Worm (Caenorhabditis elegans) whole organism, L4 larva: ENCODE data around the gene F44E5.2.

Experiments
- F10B5.3 ChIP-seq: sonication (generic microtip); optimal IDR thresholded peaks from 2 replicates; lab custom pipeline; 2016; ENCODE audit warnings: mild to moderate bottlenecking, missing genetic modification characterization, missing compliant biosample characterization
- F37D6.2 ChIP-seq: sonication (generic microtip); optimal IDR thresholded peaks from 2 replicates; lab custom pipeline; 2016; ENCODE audit warnings: mild to moderate bottlenecking, missing genetic modification characterization, missing compliant biosample characterization
- F44E2.7 ChIP-seq: fragments of 200-800 bp; sonication (Bioruptor generic); IDR thresholded peaks from 2 replicates; pipeline ENCODE4 v2.1.2; 2022; ENCODE audit warnings: missing genetic modification characterization, missing compliant biosample characterization
- F49E8.2 ChIP-seq: sonication (generic microtip); optimal IDR thresholded peaks from 2 replicates; lab custom pipeline; 2016; ENCODE audit warnings: missing compliant biosample characterization, mild to moderate bottlenecking, missing genetic modification characterization, borderline replicate concordance
- T20F7.1 ChIP-seq: fragments of 200-800 bp; sonication (Bioruptor generic); optimal IDR thresholded peaks from 2 replicates; lab custom pipeline; 2018; ENCODE audit warnings: mild to moderate bottlenecking, missing genetic modification characterization, missing compliant biosample characterization
- T26A8.4 ChIP-seq: fragments of 200-800 bp; sonication (Bioruptor generic); IDR thresholded peaks from 2 replicates; pipeline ENCODE4 v1.3.6; 2022; ENCODE audit warnings: missing genetic modification characterization, missing compliant biosample characterization
- Y105C5A.15 ChIP-seq: fragments of 200-800 bp; sonication (Bioruptor generic); IDR thresholded peaks from 2 replicates; pipeline ENCODE4 v1.3.6; 2022; ENCODE audit warnings: missing genetic modification characterization, missing compliant biosample characterization
- Y48G9A.11 ChIP-seq: fragments of 200-800 bp; sonication (Bioruptor generic); IDR thresholded peaks from 2 replicates; pipeline ENCODE4 v1.3.6; 2022; ENCODE audit warnings: missing genetic modification reagents, missing genetic modification characterization, missing compliant biosample characterization
- Y5F2A.4 ChIP-seq: fragments of 200-800 bp; sonication (Bioruptor generic); optimal IDR thresholded peaks from 2 replicates; lab custom pipeline; 2018; ENCODE audit warnings: mild to moderate bottlenecking, missing genetic modification characterization, missing compliant biosample characterization
- Y75B8A.6 ChIP-seq: fragments of 200-800 bp; sonication (Bioruptor generic); IDR thresholded peaks from 2 replicates; pipeline ENCODE4 v1.3.6; 2022; ENCODE audit warnings: missing genetic modification reagents, missing genetic modification characterization, missing compliant biosample characterization
- ZK337.2 ChIP-seq: fragments of 200-800 bp; sonication (Bioruptor generic); IDR thresholded peaks from 2 replicates; pipeline ENCODE4 v1.3.6; 2022; ENCODE audit warnings: missing genetic modification reagents, missing genetic modification characterization, missing compliant biosample characterization
- aha-1 ChIP-seq: fragments of 150-350 bp; peaks from one replicate; lab custom pipeline; 2014; ENCODE audit warnings: missing biosample characterization, missing genetic modification characterization
- ceh-32 ChIP-seq: sonication (generic microtip); optimal IDR thresholded peaks from 2 replicates; lab custom pipeline; 2016; ENCODE audit warnings: mild to moderate bottlenecking, missing genetic modification characterization, missing compliant biosample characterization; ENCODE audit not compliant: poor library complexity
- ceh-44 ChIP-seq: fragments of 200-800 bp; sonication (Bioruptor generic); IDR thresholded peaks from 2 replicates; pipeline ENCODE4 v1.3.6; 2022; ENCODE audit warnings: missing genetic modification reagents, missing genetic modification characterization, missing compliant biosample characterization
- ceh-82 ChIP-seq: sonication (generic microtip); optimal IDR thresholded peaks from 2 replicates; lab custom pipeline; 2017; ENCODE audit warnings: missing biosample characterization, missing genetic modification characterization
- daf-19 ChIP-seq: fragments of 200-800 bp; sonication (Bioruptor generic); conservative IDR thresholded peaks from 2 replicates; pipeline ENCODE4 v1.3.6; 2022; ENCODE audit warnings: missing genetic modification characterization, missing compliant biosample characterization
- dmd-6 ChIP-seq: fragments of 200-800 bp; sonication (Bioruptor generic); IDR thresholded peaks from 2 replicates; pipeline ENCODE4 v1.3.6; 2022; ENCODE audit warnings: missing genetic modification reagents, missing genetic modification characterization, missing compliant biosample characterization
- dve-1 ChIP-seq: sonication (generic microtip); optimal IDR thresholded peaks from 2 replicates; lab custom pipeline; 2017; ENCODE audit warnings: antibody characterized with exemption, mild to moderate bottlenecking, missing genetic modification characterization, missing compliant biosample characterization; ENCODE audit not compliant: insufficient read depth
- egl-27 ChIP-seq: sonication (generic microtip); optimal IDR thresholded peaks from 3 replicates; lab custom pipeline; 2017; ENCODE audit warnings: missing biosample characterization, missing genetic modification reagents, missing genetic modification characterization
- fkh-10 ChIP-seq: fragments of 150-350 bp; optimal IDR thresholded peaks from 2 replicates; lab custom pipeline; 2014; ENCODE audit warnings: missing biosample characterization, missing genetic modification reagents, missing genetic modification characterization
- fos-1 ChIP-seq: fragments of 150-350 bp; optimal IDR thresholded peaks from 2 replicates; lab custom pipeline; 2014; ENCODE audit warnings: missing biosample characterization, missing genetic modification characterization
- gei-8 ChIP-seq: fragments of 200-800 bp; sonication (Bioruptor generic); optimal IDR thresholded peaks from 2 replicates; lab custom pipeline; 2018; ENCODE audit warnings: mild to moderate bottlenecking, missing genetic modification characterization, missing compliant biosample characterization
- hif-1 ChIP-seq, 2 experiments: sonication (generic microtip); optimal IDR thresholded peaks; 2 replicates each; lab custom pipeline; 2016 to 2017; ENCODE audit warnings: missing compliant biosample characterization in 2 of 2, missing genetic modification characterization in 2 of 2, missing genetic modification reagents in 2 of 2, missing genotype in 2 of 2, mild to moderate bottlenecking in 1 of 2
- hlh-11 ChIP-seq: fragments of 200-800 bp; sonication (Bioruptor generic); optimal IDR thresholded peaks from 2 replicates; lab custom pipeline; 2018; ENCODE audit warnings: mild to moderate bottlenecking, missing genetic modification characterization, missing compliant biosample characterization
- hlh-30 ChIP-seq: sonication (generic microtip); optimal IDR thresholded peaks from 2 replicates; lab custom pipeline; 2017; ENCODE audit warnings: antibody characterized with exemption, mild to moderate bottlenecking, missing genetic modification characterization, missing compliant biosample characterization; ENCODE audit not compliant: insufficient read depth
- hmg-1.1 ChIP-seq: fragments of 200-800 bp; sonication (Bioruptor generic); IDR thresholded peaks from 2 replicates; pipeline ENCODE4 v1.3.6; 2022; ENCODE audit warnings: missing genetic modification reagents, missing genetic modification characterization, missing compliant biosample characterization
- jun-1 ChIP-seq: fragments of 150-350 bp; optimal IDR thresholded peaks from 2 replicates; lab custom pipeline; 2014; ENCODE audit warnings: missing biosample characterization, missing genetic modification reagents, missing genetic modification characterization
- lim-7 ChIP-seq: fragments of 200-800 bp; sonication (Bioruptor generic); IDR thresholded peaks from 2 replicates; pipeline ENCODE4 v1.3.6; 2022; ENCODE audit warnings: missing genetic modification characterization, missing compliant biosample characterization
- lin-1 ChIP-seq: fragments of 200-800 bp; sonication (Bioruptor generic); IDR thresholded peaks from 2 replicates; pipeline ENCODE4 v1.3.6; 2022; ENCODE audit warnings: missing genetic modification reagents, missing genetic modification characterization, missing compliant biosample characterization
- lin-13 ChIP-seq: fragments of 150-350 bp; optimal IDR thresholded peaks from 2 replicates; lab custom pipeline; 2014; ENCODE audit warnings: missing biosample characterization, missing genetic modification reagents, missing genetic modification characterization
- lin-38 ChIP-seq: fragments of 200-800 bp; sonication (Bioruptor generic); IDR thresholded peaks from 2 replicates; pipeline ENCODE4 v1.3.6; 2022; ENCODE audit warnings: missing genetic modification reagents, missing genetic modification characterization, missing compliant biosample characterization
- lin-39 ChIP-seq: fragments of 150-350 bp; optimal IDR thresholded peaks from 2 replicates; lab custom pipeline; 2014; ENCODE audit warnings: missing biosample characterization, missing genetic modification reagents, missing genetic modification characterization
- lir-3 ChIP-seq: sonication (generic microtip); optimal IDR thresholded peaks from 2 replicates; lab custom pipeline; 2016; ENCODE audit warnings: mild to moderate bottlenecking, missing genetic modification characterization, missing compliant biosample characterization
- lsy-2 ChIP-seq, 2 experiments: fragments of 150-350 bp in 1 of 2; sonication (generic microtip) in 1 of 2; optimal IDR thresholded peaks; 2 replicates each; lab custom pipeline; 2014 to 2017; ENCODE audit warnings: missing biosample characterization in 2 of 2, missing genetic modification characterization in 2 of 2
- madf-9 ChIP-seq: fragments of 200-800 bp; sonication (Bioruptor generic); conservative IDR thresholded peaks from 2 replicates; pipeline ENCODE4 v1.3.6; 2022; ENCODE audit warnings: missing genetic modification reagents, missing genetic modification characterization, missing compliant biosample characterization
- mdt-29 ChIP-seq: fragments of 200-800 bp; sonication (Bioruptor generic); IDR thresholded peaks from 2 replicates; pipeline ENCODE4 v1.3.6; 2022; ENCODE audit warnings: missing genetic modification reagents, missing genetic modification characterization, missing compliant biosample characterization
- mep-1 ChIP-seq: fragments of 150-350 bp; sonication (generic microtip); optimal IDR thresholded peaks from 3 replicates; lab custom pipeline; 2014; ENCODE audit warnings: missing biosample characterization, missing genetic modification characterization
- mxl-2 ChIP-seq: fragments of 200-800 bp; sonication (Bioruptor generic); conservative IDR thresholded peaks from 2 replicates; pipeline ENCODE4 v1.3.6; 2022; ENCODE audit warnings: missing genetic modification reagents, missing genetic modification characterization, missing compliant biosample characterization
- nhr-10 ChIP-seq: fragments of 150-350 bp; optimal IDR thresholded peaks from 2 replicates; lab custom pipeline; 2014; ENCODE audit warnings: missing biosample characterization, missing genetic modification characterization
- nhr-102 ChIP-seq: sonication (generic microtip); optimal IDR thresholded peaks from 2 replicates; lab custom pipeline; 2016; ENCODE audit warnings: mild to moderate bottlenecking, missing genetic modification characterization, moderate library complexity, missing compliant biosample characterization
- nhr-11 ChIP-seq: fragments of 150-350 bp; optimal IDR thresholded peaks from 2 replicates; lab custom pipeline; 2014; ENCODE audit warnings: missing biosample characterization, missing genetic modification characterization
- nhr-111 ChIP-seq: fragments of 200-800 bp; sonication (Bioruptor generic); optimal IDR thresholded peaks from 2 replicates; lab custom pipeline; 2018; ENCODE audit warnings: mild to moderate bottlenecking, missing genetic modification characterization, missing compliant biosample characterization
- nhr-237 ChIP-seq: sonication (generic microtip); optimal IDR thresholded peaks from 2 replicates; lab custom pipeline; 2017; ENCODE audit warnings: missing biosample characterization, missing genetic modification characterization
- nhr-41 ChIP-seq: fragments of 200-800 bp; sonication (Bioruptor generic); IDR thresholded peaks from 2 replicates; pipeline ENCODE4 v1.3.6; 2022; ENCODE audit warnings: missing genetic modification reagents, missing genetic modification characterization, missing compliant biosample characterization
- nhr-6 ChIP-seq: fragments of 150-350 bp; optimal IDR thresholded peaks from 2 replicates; lab custom pipeline; 2014; ENCODE audit warnings: missing biosample characterization, missing genetic modification characterization
- nhr-76 ChIP-seq: fragments of 150-350 bp; optimal IDR thresholded peaks from 2 replicates; lab custom pipeline; 2014; ENCODE audit warnings: missing biosample characterization, missing genetic modification characterization
- nhr-77 ChIP-seq: fragments of 150-350 bp; optimal IDR thresholded peaks from 2 replicates; lab custom pipeline; 2014; ENCODE audit warnings: missing biosample characterization, missing genetic modification characterization
- sdz-12 ChIP-seq: fragments of 200-800 bp; sonication (Bioruptor generic); optimal IDR thresholded peaks from 2 replicates; lab custom pipeline; 2018; ENCODE audit warnings: mild to moderate bottlenecking, missing genetic modification characterization, missing compliant biosample characterization
- snpc-4 ChIP-seq: fragments of 150-350 bp; optimal IDR thresholded peaks from 2 replicates; lab custom pipeline; 2014; ENCODE audit warnings: missing biosample characterization, missing genetic modification characterization
- zag-1 ChIP-seq: fragments of 150-350 bp; optimal IDR thresholded peaks from 2 replicates; lab custom pipeline; 2014; ENCODE audit warnings: missing biosample characterization, missing genetic modification characterization
- ztf-11 ChIP-seq: fragments of 150-350 bp; optimal IDR thresholded peaks from 2 replicates; lab custom pipeline; 2014; ENCODE audit warnings: missing biosample characterization, missing genetic modification characterization
- ztf-7 ChIP-seq: fragments of 150-350 bp; optimal IDR thresholded peaks from 2 replicates; lab custom pipeline; 2014; ENCODE audit warnings: missing biosample characterization, missing genetic modification characterization

The F44E5.2 gene

DNA sequence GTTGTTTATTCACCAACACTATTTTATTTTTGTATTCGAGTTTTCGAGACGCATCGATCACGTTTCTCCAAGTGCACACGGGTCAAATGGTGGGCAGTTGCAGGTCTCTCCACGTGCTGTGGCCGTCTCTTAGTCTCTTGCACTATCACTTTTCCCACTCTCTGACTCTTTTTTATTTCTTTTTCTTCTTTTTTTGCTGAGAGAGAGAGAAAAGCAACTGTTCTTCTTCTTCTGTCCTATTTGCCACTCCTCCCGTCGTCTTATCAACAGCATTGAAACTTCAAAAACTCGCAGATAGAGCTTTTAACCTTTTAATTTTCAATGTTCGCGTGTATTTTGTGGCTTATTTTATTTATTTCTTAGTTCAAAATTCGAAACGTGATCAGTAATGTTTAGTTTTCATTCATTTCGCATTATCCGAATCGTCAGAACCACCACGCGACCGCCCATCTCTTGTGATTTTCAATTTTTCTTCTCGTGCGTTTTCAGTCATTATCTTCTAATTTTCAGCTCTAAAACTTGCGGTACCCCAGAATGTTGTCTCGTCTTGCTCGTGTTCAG is 37.9 kb upstream of the F44E5.2 start, which contains the start of gene alh-8 (continued):
- TF ChIP-seq nhr-11 (tag; lab: Kevin White, UChicago) (peak; percentile 70), lim-7 (GFP tag; lab: Robert Waterston, UW) (no peak), ceh-82 (tag; lab: Kevin White, UChicago) (no peak), F49E8.2 (tag; lab: Kevin White, UChicago) (no peak), ZK337.2 (GFP tag; lab: Robert Waterston, UW) (no peak), F10B5.3 (tag; lab: Kevin White, UChicago) (no peak), madf-9 (GFP tag; lab: Robert Waterston, UW) (no peak), daf-19 (no peak), lin-38 (GFP tag; lab: Robert Waterston, UW) (peak; percentile 50), T20F7.1 (GFP tag; lab: Kevin White, UChicago) (peak; percentile 70), lin-13 (GFP tag; lab: Kevin White, UChicago) (no peak), sdz-12 (GFP tag; lab: Kevin White, UChicago) (no peak), ceh-32 (tag; lab: Kevin White, UChicago) (no peak), nhr-111 (GFP tag; lab: Kevin White, UChicago) (no peak), egl-27 (no peak), nhr-76 (no peak), ceh-44 (GFP tag; lab: Robert Waterston, UW) (no peak), jun-1 (tag; lab: Kevin White, UChicago) (no peak), dmd-6 (GFP tag; lab: Robert Waterston, UW) (peak; percentile 87), snpc-4 (tag; lab: Kevin White, UChicago) (no peak), zag-1 (tag; lab: Kevin White, UChicago) (no peak), lin-1 (GFP tag; lab: Robert Waterston, UW) (peak; percentile 19; the same call in 1 of the 2 replicates), Y105C5A.15 (GFP tag; lab: Robert Waterston, UW) (no peak), nhr-102 (tag; lab: Kevin White, UChicago) (peak; percentile 19), ztf-7 (tag; lab: Kevin White, UChicago) (no peak), nhr-237 (tag; lab: Kevin White, UChicago) (no peak), lin-39 (tag; lab: Kevin White, UChicago) (no peak), nhr-41 (peak; percentile 89), hlh-30 (peak; percentile 97), F37D6.2 (no peak), Y48G9A.11 (GFP tag; lab: Robert Waterston, UW) (no peak), fos-1 (tag; lab: Kevin White, UChicago) (no peak), hlh-11 (tag; lab: Kevin White, UChicago) (peak; percentile 87), dve-1 (peak; percentile 79), nhr-6 (tag; lab: Kevin White, UChicago) (no peak), Y75B8A.6 (GFP tag; lab: Robert Waterston, UW) (0 out of 2 replicates have a peak, but pooled peaks have one; percentile 48), ztf-11 (no peak), F44E2.7 (GFP tag; lab: Robert Waterston, UW) (no peak), nhr-10 (tag; lab: Kevin White, UChicago) (no peak), mdt-29 (GFP tag; lab: Robert Waterston, UW) (peak; percentile 72), mep-1 (tag; lab: Kevin White, UChicago) (peak; percentile 48), aha-1 (tag; lab: Kevin White, UChicago) (peak; percentile 43), Y5F2A.4 (GFP tag; lab: Kevin White, UChicago) (no peak), lir-3 (no peak), T26A8.4 (GFP tag; lab: Robert Waterston, UW) (0 out of 2 replicates have a peak, but pooled peaks have one; percentile 10), nhr-77 (peak; percentile 43), hmg-1.1 (GFP tag; lab: Robert Waterston, UW) (no peak), hif-1 (tag; optimal IDR thresholded peaks at IDR 0.05; lab: Kevin White, UChicago) (peak in 1 of 2 experiments; percentile 73), fkh-10 (GFP tag; lab: Kevin White, UChicago) (no peak), mxl-2 (GFP tag; lab: Robert Waterston, UW) (no peak), gei-8 (no peak), lsy-2 (tag; optimal IDR thresholded peaks at IDR 0.05; lab: Kevin White, UChicago) (peak in 1 of 2 experiments; percentile 39)
